Worm (Caenorhabditis elegans) whole organism, L1 larva: ENCODE results near the gene tra-1.

ENCODE experiments used
- ama-1 ChIP-seq: fragments of 150-350 bp; optimal IDR thresholded peaks from 2 replicates; lab custom pipeline; 2014
- ceh-82 ChIP-seq, 3 experiments: fragments of 150-350 bp in 1 of 3; sonication (generic microtip) in 2 of 3; optimal IDR thresholded peaks; 2 replicates each; lab custom pipeline; 2014 to 2017; ENCODE audit warnings: missing biosample characterization in 3 of 3, missing genetic modification characterization in 3 of 3
- ces-1 ChIP-seq: fragments of 150-350 bp; optimal IDR thresholded peaks from 2 replicates; lab custom pipeline; 2014; ENCODE audit warnings: missing biosample characterization, missing genetic modification reagents, missing genetic modification characterization
- fos-1 ChIP-seq: fragments of 150-350 bp; optimal IDR thresholded peaks from 2 replicates; lab custom pipeline; 2014; ENCODE audit warnings: missing biosample characterization, missing genetic modification characterization
- lir-3 ChIP-seq: sonication (generic microtip); optimal IDR thresholded peaks from 2 replicates; lab custom pipeline; 2016; ENCODE audit warnings: mild to moderate bottlenecking, missing genetic modification characterization, moderate library complexity, missing compliant biosample characterization; ENCODE audit not compliant: poor library complexity
- nhr-76 ChIP-seq: sonication (generic microtip); optimal IDR thresholded peaks from 2 replicates; lab custom pipeline; 2017; ENCODE audit warnings: missing biosample characterization, missing genetic modification characterization
- nhr-84 ChIP-seq: sonication (generic microtip); optimal IDR thresholded peaks from 2 replicates; lab custom pipeline; 2017; ENCODE audit warnings: missing biosample characterization, missing genetic modification characterization
- snpc-4 ChIP-seq: fragments of 150-350 bp; optimal IDR thresholded peaks from 2 replicates; lab custom pipeline; 2014; ENCODE audit warnings: missing biosample characterization, missing genetic modification characterization
- snu-23 ChIP-seq: sonication (generic microtip); optimal IDR thresholded peaks from 2 replicates; lab custom pipeline; 2016; ENCODE audit warnings: missing genetic modification characterization, missing compliant biosample characterization
- tbx-2 ChIP-seq: sonication (generic microtip); optimal IDR thresholded peaks from 2 replicates; lab custom pipeline; 2016; ENCODE audit warnings: missing genetic modification characterization, missing compliant biosample characterization
- unc-62 ChIP-seq: fragments of 150-350 bp; optimal IDR thresholded peaks from 2 replicates; lab custom pipeline; 2014; ENCODE audit warnings: missing biosample characterization, missing genetic modification reagents, missing genetic modification characterization
- ztf-11 ChIP-seq, 2 experiments: sonication (generic microtip); optimal IDR thresholded peaks; 2 replicates each; lab custom pipeline; 2016 to 2017; ENCODE audit warnings: missing genetic modification characterization in 2 of 2, missing biosample characterization in 1 of 2, missing compliant biosample characterization in 1 of 2
- ztf-4 ChIP-seq: fragments of 150-350 bp; optimal IDR thresholded peaks from 2 replicates; lab custom pipeline; 2014; ENCODE audit warnings: missing biosample characterization, missing genetic modification characterization

- TF ChIP-seq ztf-4 (no peak), fos-1 (tag; lab: Kevin White, UChicago) (no peak), ceh-82 (tag; optimal IDR thresholded peaks at IDR 0.05; lab: Kevin White, UChicago) (no peak), nhr-76 (no peak), snpc-4 (tag; lab: Kevin White, UChicago) (no peak), tbx-2 (tag; lab: Kevin White, UChicago) (no peak), unc-62 (no peak), snu-23 (no peak), ama-1 (no peak), nhr-84 (tag; lab: Kevin White, UChicago) (no peak), ces-1 (no peak), lir-3 (tag; lab: Kevin White, UChicago) (no peak), ztf-11 (tag; optimal IDR thresholded peaks at IDR 0.05; lab: Kevin White, UChicago) (no peak)
Measured at ce11 chrIII:11172232-11172713, 22.7 kb downstream of the tra-1 start.
